Fruit fly (Drosophila melanogaster) whole organism: ENCODE results near the gene CG10089.

Source experiments
- CG8478 ChIP-seq: fragments of >200 bp; optimal IDR thresholded peaks from 2 replicates; lab custom pipeline; 2018; ENCODE audit warnings: inconsistent platforms
- EcR ChIP-seq, 2 experiments: fragments of >200 bp; optimal IDR thresholded peaks; 2 replicates each; lab custom pipeline; 2017; ENCODE audit warnings: missing biosample characterization in 2 of 2, missing genetic modification characterization in 2 of 2, missing genetic modification reagents in 2 of 2
- pan ChIP-seq: fragments of >200 bp; optimal IDR thresholded peaks from 2 replicates; lab custom pipeline; 2017

DNA sequence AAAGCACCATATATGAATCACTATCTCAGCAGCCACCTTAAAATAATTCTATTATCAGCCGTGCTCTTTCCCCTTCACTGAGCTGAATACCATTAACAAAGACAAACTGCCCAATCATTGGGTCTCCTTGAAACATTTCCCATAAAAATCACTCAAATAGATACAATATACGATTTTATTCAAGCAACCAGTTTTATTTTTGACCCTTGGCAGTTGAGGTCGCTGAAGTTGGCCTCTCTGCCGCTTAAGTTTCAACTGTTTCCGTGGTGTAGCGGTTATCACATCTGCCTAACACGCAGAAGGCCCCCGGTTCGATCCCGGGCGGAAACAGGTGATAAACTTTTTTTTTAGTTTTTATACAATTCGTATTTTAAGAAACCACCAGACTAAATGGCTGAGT is 41.8 kb downstream of the CG10089 start:
- TF ChIP-seq EcR (GFP tag; optimal IDR thresholded peaks at IDR 0.05; lab: Kevin White, UChicago) (no peak), CG8478 (lab: Kevin White, UChicago) (no peak), pan (lab: Kevin White, UChicago) (no peak)
